Fruit fly (Drosophila melanogaster) whole organism, wandering third instar larva: ENCODE measurements around the gene Ts.

Experiments used
- Hr78 ChIP-seq: fragments of >200 bp; optimal IDR thresholded peaks from 2 replicates; lab custom pipeline; 2017; ENCODE audit warnings: missing biosample characterization, missing genetic modification characterization
- h ChIP-seq: fragments of 200-800 bp; sonication (Bioruptor generic); optimal IDR thresholded peaks from 3 replicates; lab custom pipeline; 2016; ENCODE audit warnings: missing biosample characterization, mild to moderate bottlenecking, missing genetic modification characterization

dm6 chr2L:2986776-2987175 lies 17.3 kb upstream of the Ts start:
- TF ChIP-seq h (GFP tag; lab: Kevin White, UChicago) (no peak), Hr78 (no peak)
